Worm (Caenorhabditis elegans) whole organism, L2 larva: ENCODE measurements around the gene xnd-1.

Experiments
- ZK546.5 ChIP-seq: sonication (generic microtip); optimal IDR thresholded peaks from 2 replicates; lab custom pipeline; 2017; ENCODE audit warnings: missing biosample characterization, missing genetic modification characterization
- elt-1 ChIP-seq: fragments of 150-350 bp; optimal IDR thresholded peaks from 2 replicates; lab custom pipeline; 2014; ENCODE audit warnings: missing biosample characterization, missing genetic modification characterization
- elt-3 ChIP-seq: sonication (generic microtip); optimal IDR thresholded peaks from 2 replicates; lab custom pipeline; 2017; ENCODE audit warnings: missing biosample characterization, missing genetic modification characterization
- fos-1 ChIP-seq: fragments of 150-350 bp; optimal IDR thresholded peaks from 2 replicates; lab custom pipeline; 2014; ENCODE audit warnings: missing biosample characterization, missing genetic modification characterization
- skn-1 ChIP-seq: sonication (generic microtip); optimal IDR thresholded peaks from 2 replicates; lab custom pipeline; 2017; ENCODE audit warnings: missing biosample characterization, missing genetic modification characterization
- ztf-1 ChIP-seq: fragments of 200-800 bp; sonication (Bioruptor generic); conservative IDR thresholded peaks from 2 replicates; pipeline ENCODE4 v1.3.6; 2022; ENCODE audit warnings: missing genetic modification characterization, missing compliant biosample characterization
- ztf-4 ChIP-seq: fragments of 150-350 bp; optimal IDR thresholded peaks from 2 replicates; lab custom pipeline; 2014; ENCODE audit warnings: missing biosample characterization, missing genetic modification characterization

ce11 chrIII:5581049-5581448, 23.2 kb upstream of the xnd-1 start, which contains the start of gene F56D2.5:
- TF ChIP-seq elt-3 (tag; lab: Kevin White, UChicago) (no peak), skn-1 (tag; lab: Kevin White, UChicago) (no peak), fos-1 (tag; lab: Kevin White, UChicago) (peak; percentile 8), ztf-1 (GFP tag; lab: Robert Waterston, UW) (no peak), ZK546.5 (tag; lab: Kevin White, UChicago) (no peak), elt-1 (tag; lab: Kevin White, UChicago) (no peak), ztf-4 (no peak)
